Fruit fly (Drosophila melanogaster) whole organism, embryonic: ENCODE measurements around the gene His3.3B.
A peak's percentile ranks its signal among the peaks of the same experiment; 100 is the strongest.

Experiments used
- Atf-2 ChIP-seq: fragments of 200-800 bp; sonication (Bioruptor generic); optimal IDR thresholded peaks from 2 replicates; lab custom pipeline; 2016; ENCODE audit warnings: missing biosample characterization, missing genetic modification characterization
- CG10543 ChIP-seq: fragments of 200-800 bp; sonication (Bioruptor generic); optimal IDR thresholded peaks from 3 replicates; lab custom pipeline; 2017; ENCODE audit warnings: missing biosample characterization, mild to moderate bottlenecking, missing genetic modification characterization, moderate library complexity
- CG11456 ChIP-seq: fragments of 200-800 bp; sonication (Bioruptor generic); IDR thresholded peaks from 3 replicates; pipeline ENCODE4 v1.3.6; 2022; ENCODE audit warnings: missing biosample characterization, missing genetic modification characterization
- CG11696 ChIP-seq: fragments of 200-800 bp; sonication (Bioruptor generic); IDR thresholded peaks from 2 replicates; pipeline ENCODE4 v1.3.6; 2022; ENCODE audit warnings: missing biosample characterization, missing genetic modification characterization
- CG12769 ChIP-seq: fragments of 200-800 bp; sonication (Bioruptor generic); optimal IDR thresholded peaks from 2 replicates; lab custom pipeline; 2019; ENCODE audit warnings: missing biosample characterization, mild to moderate bottlenecking, missing genetic modification characterization, moderate library complexity
- CG13296 ChIP-seq: fragments of 200-800 bp; sonication (Bioruptor generic); optimal IDR thresholded peaks from 3 replicates; lab custom pipeline; 2018; ENCODE audit warnings: missing biosample characterization, mild to moderate bottlenecking, missing genetic modification characterization
- CG13424 ChIP-seq: fragments of 200-800 bp; sonication (Bioruptor generic); optimal IDR thresholded peaks from 2 replicates; lab custom pipeline; 2019; ENCODE audit warnings: missing biosample characterization, mild to moderate bottlenecking, missing genetic modification characterization, moderate library complexity
- CG13894 ChIP-seq: fragments of 200-800 bp; sonication (Bioruptor generic); optimal IDR thresholded peaks from 3 replicates; lab custom pipeline; 2018; ENCODE audit warnings: missing biosample characterization, mild to moderate bottlenecking, missing genetic modification characterization, moderate library complexity
- CG17568 ChIP-seq: fragments of 200-800 bp; sonication (Bioruptor generic); optimal IDR thresholded peaks from 2 replicates; lab custom pipeline; 2018; ENCODE audit warnings: missing biosample characterization, mild to moderate bottlenecking, missing genetic modification characterization, moderate library complexity
- CG2129 ChIP-seq: fragments of 200-800 bp; sonication (Bioruptor generic); IDR thresholded peaks from 2 replicates; pipeline ENCODE4 v1.3.6; 2022; ENCODE audit warnings: missing biosample characterization, missing genetic modification characterization; ENCODE audit not compliant: partially characterized antibody
- CG31224 ChIP-seq: fragments of 200-800 bp; sonication (Bioruptor generic); IDR thresholded peaks from 2 replicates; pipeline ENCODE4 v1.3.6; 2022; ENCODE audit warnings: missing biosample characterization, missing genetic modification characterization
- CG31365 ChIP-seq: fragments of 200-800 bp; sonication (Bioruptor generic); optimal IDR thresholded peaks from 2 replicates; lab custom pipeline; 2018; ENCODE audit warnings: missing biosample characterization, mild to moderate bottlenecking, missing genetic modification characterization
- CG3838 ChIP-seq: fragments of 200-800 bp; sonication (Bioruptor generic); optimal IDR thresholded peaks from 3 replicates; lab custom pipeline; 2016; ENCODE audit warnings: missing biosample characterization, missing genetic modification characterization
- CG4328 ChIP-seq: fragments of 200-800 bp; sonication (Bioruptor generic); optimal IDR thresholded peaks from 3 replicates; lab custom pipeline; 2017; ENCODE audit warnings: missing biosample characterization, missing genetic modification reagents, missing genetic modification characterization
- CG7372 ChIP-seq: fragments of 200-800 bp; sonication (Bioruptor generic); IDR thresholded peaks from 2 replicates; pipeline ENCODE4 v1.3.6; 2022; ENCODE audit warnings: missing biosample characterization, missing genetic modification characterization
- CG7839 ChIP-seq: fragments of 200-800 bp; sonication (Bioruptor generic); optimal IDR thresholded peaks from 3 replicates; lab custom pipeline; 2018; ENCODE audit warnings: missing biosample characterization, mild to moderate bottlenecking, missing genetic modification characterization, moderate library complexity
- CG8388 ChIP-seq: fragments of 200-800 bp; sonication (Bioruptor generic); optimal IDR thresholded peaks from 2 replicates; lab custom pipeline; 2019; ENCODE audit warnings: missing biosample characterization, mild to moderate bottlenecking, missing genetic modification characterization, moderate library complexity
- CG8924 ChIP-seq: fragments of 200-800 bp; optimal IDR thresholded peaks from 3 replicates; lab custom pipeline; 2019; ENCODE audit warnings: missing biosample characterization, mild to moderate bottlenecking, missing genetic modification characterization, moderate library complexity
- CG8944 ChIP-seq: fragments of 200-800 bp; sonication (Bioruptor generic); optimal IDR thresholded peaks from 3 replicates; lab custom pipeline; 2016; ENCODE audit warnings: missing biosample characterization, missing genetic modification characterization
- CTCF ChIP-seq: fragments of 200-800 bp; sonication (Bioruptor generic); optimal IDR thresholded peaks from 2 replicates; lab custom pipeline; 2017; ENCODE audit warnings: missing biosample characterization, mild to moderate bottlenecking, missing genetic modification characterization, moderate library complexity
- Camta ChIP-seq: fragments of 200-800 bp; sonication (Bioruptor generic); optimal IDR thresholded peaks from 2 replicates; lab custom pipeline; 2016; ENCODE audit warnings: missing biosample characterization, missing genetic modification characterization
- E2f2 ChIP-seq: fragments of 200-800 bp; sonication (Bioruptor generic); IDR thresholded peaks from 2 replicates; pipeline ENCODE4 v1.3.6; 2022; ENCODE audit warnings: missing biosample characterization, missing genetic modification characterization
- H2.0 ChIP-seq: fragments of 200-800 bp; sonication (Bioruptor generic); IDR thresholded peaks from 2 replicates; pipeline ENCODE4 v1.3.6; 2022; ENCODE audit warnings: missing biosample characterization, missing genetic modification characterization
- Kr ChIP-seq: fragments of 200-800 bp; sonication (Bioruptor generic); optimal IDR thresholded peaks from 2 replicates; lab custom pipeline; 2017; ENCODE audit warnings: missing biosample characterization, mild to moderate bottlenecking, missing genetic modification characterization
- Mad ChIP-seq: fragments of 200-800 bp; sonication (Bioruptor generic); optimal IDR thresholded peaks from 2 replicates; lab custom pipeline; 2016; ENCODE audit warnings: missing biosample characterization, missing genetic modification characterization
- Myb ChIP-seq: fragments of 200-800 bp; sonication (Bioruptor generic); optimal IDR thresholded peaks from 2 replicates; lab custom pipeline; 2016; ENCODE audit warnings: missing biosample characterization, missing genetic modification characterization
- Oaz ChIP-seq: fragments of 200-800 bp; sonication (Bioruptor generic); IDR thresholded peaks from 2 replicates; pipeline ENCODE4 v1.3.6; 2022; ENCODE audit warnings: missing biosample characterization, missing genetic modification characterization
- Oli ChIP-seq: fragments of 200-800 bp; sonication (Bioruptor generic); optimal IDR thresholded peaks from 2 replicates; lab custom pipeline; 2018; ENCODE audit warnings: missing biosample characterization, mild to moderate bottlenecking, missing genetic modification characterization, moderate library complexity
- Opbp ChIP-seq: fragments of 200-800 bp; sonication (Bioruptor generic); IDR thresholded peaks from 3 replicates; pipeline ENCODE4 v1.3.6; 2022; ENCODE audit warnings: missing biosample characterization, missing genetic modification characterization; ENCODE audit not compliant: partially characterized antibody
- al ChIP-seq: fragments of 200-800 bp; sonication (Bioruptor generic); IDR thresholded peaks from 2 replicates; pipeline ENCODE4 v1.3.6; 2022; ENCODE audit warnings: missing biosample characterization, missing genetic modification characterization
- chm ChIP-seq: fragments of 200-800 bp; sonication (Bioruptor generic); IDR thresholded peaks from 2 replicates; pipeline ENCODE4 v1.3.6; 2022; ENCODE audit warnings: missing biosample characterization, missing genetic modification characterization
- corto ChIP-seq: fragments of 200-800 bp; sonication (Bioruptor generic); optimal IDR thresholded peaks from 2 replicates; lab custom pipeline; 2016; ENCODE audit warnings: missing biosample characterization, mild to moderate bottlenecking, missing genetic modification characterization, moderate library complexity
- crc ChIP-seq: fragments of 200-800 bp; sonication (Bioruptor generic); optimal IDR thresholded peaks from 2 replicates; lab custom pipeline; 2016; ENCODE audit warnings: missing biosample characterization, missing genetic modification characterization
- cwo ChIP-seq: fragments of 200-800 bp; sonication (Bioruptor generic); optimal IDR thresholded peaks from 3 replicates; lab custom pipeline; 2017; ENCODE audit warnings: missing biosample characterization, missing genetic modification characterization, mild to moderate bottlenecking, moderate library complexity, missing genetic modification reagents
- dati ChIP-seq: fragments of 200-800 bp; sonication (Bioruptor generic); IDR thresholded peaks from 2 replicates; pipeline ENCODE4 v1.3.6; 2022; ENCODE audit warnings: missing biosample characterization, missing genetic modification characterization
- esg ChIP-seq: fragments of 200-800 bp; sonication (Bioruptor generic); conservative IDR thresholded peaks from 2 replicates; pipeline ENCODE4 v1.3.6; 2022; ENCODE audit warnings: missing biosample characterization, missing genetic modification characterization
- hth ChIP-seq: fragments of >200 bp; optimal IDR thresholded peaks from 2 replicates; lab custom pipeline; 2017; ENCODE audit warnings: inconsistent platforms
- mam ChIP-seq: fragments of 200-800 bp; sonication (Bioruptor generic); optimal IDR thresholded peaks from 3 replicates; lab custom pipeline; 2016; ENCODE audit warnings: missing biosample characterization, missing genetic modification characterization
- otp ChIP-seq: fragments of 200-800 bp; sonication (Bioruptor generic); IDR thresholded peaks from 3 replicates; pipeline ENCODE4, ENCODE4 v1.3.6; 2022; ENCODE audit warnings: missing biosample characterization, missing genetic modification characterization
- pan ChIP-seq, 4 experiments: fragments of >200 bp in 3 of 4; fragments of 200-800 bp in 1 of 4; sonication (Bioruptor generic) in 1 of 4; optimal IDR thresholded peaks in 3 of 4; IDR thresholded peaks in 1 of 4; 2 replicates each; pipeline versions ENCODE4 v1.3.6 to Lab custom; 2017 to 2022; ENCODE audit warnings: missing biosample characterization in 2 of 4, missing genetic modification characterization in 2 of 4, mixed read lengths in 1 of 4
- peb ChIP-seq: fragments of 200-800 bp; sonication (Bioruptor generic); IDR thresholded peaks from 2 replicates; pipeline ENCODE4 v1.3.6; 2022; ENCODE audit warnings: missing biosample characterization, missing genetic modification characterization
- pfk ChIP-seq: fragments of 200-800 bp; sonication (Bioruptor generic); optimal IDR thresholded peaks from 2 replicates; lab custom pipeline; 2018; ENCODE audit warnings: missing biosample characterization, mild to moderate bottlenecking, missing genetic modification characterization, moderate library complexity
- prd ChIP-seq, 3 experiments: fragments of >200 bp in 2 of 3; fragments of 200-800 bp in 1 of 3; sonication (Bioruptor generic) in 1 of 3; optimal IDR thresholded peaks in 2 of 3; IDR thresholded peaks in 1 of 3; 2 replicates in 2 of 3; 3 replicates in 1 of 3; pipeline versions ENCODE4 v1.3.6 to Lab custom; 2017 to 2022; ENCODE audit warnings: missing biosample characterization in 1 of 3, missing genetic modification characterization in 1 of 3
- pum ChIP-seq: fragments of 200-800 bp; sonication (Bioruptor generic); optimal IDR thresholded peaks from 2 replicates; lab custom pipeline; 2016; ENCODE audit warnings: missing biosample characterization, missing genetic modification characterization
- pzg ChIP-seq: fragments of 200-800 bp; sonication (Bioruptor generic); optimal IDR thresholded peaks from 3 replicates; lab custom pipeline; 2018; ENCODE audit warnings: missing biosample characterization, mild to moderate bottlenecking, missing genetic modification characterization, moderate library complexity
- repo ChIP-seq: fragments of 200-800 bp; sonication (Bioruptor generic); optimal IDR thresholded peaks from 2 replicates; lab custom pipeline; 2016; ENCODE audit warnings: missing biosample characterization, missing genetic modification characterization
- sens ChIP-seq: fragments of 200-800 bp; sonication (Bioruptor generic); peaks from one replicate; lab custom pipeline; 2016; ENCODE audit warnings: missing biosample characterization, missing genetic modification characterization
- slp2 ChIP-seq: fragments of 200-800 bp; sonication (Bioruptor generic); optimal IDR thresholded peaks from 2 replicates; lab custom pipeline; 2016; ENCODE audit warnings: missing biosample characterization, missing genetic modification characterization
- sna ChIP-seq: fragments of 200-800 bp; sonication (Bioruptor generic); IDR thresholded peaks from 2 replicates; pipeline ENCODE4 v1.3.6; 2022; ENCODE audit warnings: missing biosample characterization, missing genetic modification characterization; ENCODE audit not compliant: partially characterized antibody
- tx ChIP-seq: fragments of 200-800 bp; sonication (Bioruptor generic); optimal IDR thresholded peaks from 2 replicates; lab custom pipeline; 2016; ENCODE audit warnings: missing biosample characterization, missing genetic modification characterization

His3.3B gene

dm6 chrX:9118961-9119633 lies 37.4 kb downstream of the His3.3B start (continued):
- peak; percentile 90 for TF ChIP-seq sens
- no peak for TF ChIP-seq CG8944 (GFP tag; lab: Kevin White, UChicago)
- no peak for TF ChIP-seq corto (GFP tag; lab: Kevin White, UChicago)
- TF ChIP-seq Opbp (GFP tag; lab: Robert Waterston, UW): no peak
- no peak for TF ChIP-seq CG8924 (tag; lab: Kevin White, UChicago)
- no peak for TF ChIP-seq Myb (GFP tag; lab: Kevin White, UChicago)
- TF ChIP-seq Mad (GFP tag; lab: Kevin White, UChicago): no peak
- TF ChIP-seq CG4328 (GFP tag; lab: Kevin White, UChicago): no peak
- 0 out of 2 replicates have a peak, but pooled peaks have one; percentile 30 for TF ChIP-seq chm (GFP tag; lab: Robert Waterston, UW)
- TF ChIP-seq H2.0: no peak
- no peak for TF ChIP-seq tx (GFP tag; lab: Kevin White, UChicago)
- no peak for TF ChIP-seq CG8388 (GFP tag; lab: Kevin White, UChicago)
- TF ChIP-seq al (GFP tag; lab: Robert Waterston, UW): no peak
- no peak for TF ChIP-seq pzg (GFP tag; lab: Kevin White, UChicago)
- TF ChIP-seq esg (GFP tag; lab: Robert Waterston, UW): 0 out of 2 replicates have a peak, but pooled peaks have one; percentile 9
- TF ChIP-seq pfk (GFP tag; lab: Kevin White, UChicago): no peak
- no peak for TF ChIP-seq Oaz
- no peak for TF ChIP-seq CG17568 (GFP tag; lab: Kevin White, UChicago)
- no peak for TF ChIP-seq mam (GFP tag; lab: Kevin White, UChicago)
- no peak for TF ChIP-seq CG10543 (GFP tag; lab: Kevin White, UChicago)
- TF ChIP-seq CG7839: peak; percentile 65
- peak; percentile 37 for TF ChIP-seq CG13424
- TF ChIP-seq CG31224 (GFP tag; lab: Robert Waterston, UW): no peak
- peak; percentile 20 for TF ChIP-seq slp2 (GFP tag; lab: Kevin White, UChicago)
- TF ChIP-seq Atf-2: no peak
- no peak for TF ChIP-seq pan (optimal IDR thresholded peaks at IDR 0.05; lab: Kevin White, UChicago)
- no peak for TF ChIP-seq pan (GFP tag; optimal IDR thresholded peaks at IDR 0.05 in 1 of 2, IDR thresholded peaks at IDR 0.05 in 1 of 2)
- TF ChIP-seq repo (GFP tag; lab: Kevin White, UChicago): no peak
- TF ChIP-seq dati (GFP tag; lab: Robert Waterston, UW): no peak
- TF ChIP-seq crc: no peak
- TF ChIP-seq CG12769 (tag; lab: Kevin White, UChicago): no peak
- no peak for TF ChIP-seq otp (GFP tag; lab: Robert Waterston, UW)
- TF ChIP-seq CG2129 (GFP tag; lab: Robert Waterston, UW): no peak
- no peak for TF ChIP-seq CG13894 (tag; lab: Kevin White, UChicago)
- TF ChIP-seq sna (GFP tag; lab: Robert Waterston, UW): no peak
- TF ChIP-seq CG7372 (GFP tag; lab: Robert Waterston, UW): no peak
- TF ChIP-seq CTCF (GFP tag; lab: Kevin White, UChicago): no peak
- TF ChIP-seq Camta (GFP tag; lab: Kevin White, UChicago): peak; percentile 38
- no peak for TF ChIP-seq E2f2 (GFP tag; lab: Robert Waterston, UW)
- no peak for TF ChIP-seq CG3838 (GFP tag; lab: Kevin White, UChicago)
- no peak for TF ChIP-seq peb (GFP tag; lab: Robert Waterston, UW)
- no peak for TF ChIP-seq Kr (GFP tag; lab: Kevin White, UChicago)
- TF ChIP-seq CG13296: peak; percentile 46
- TF ChIP-seq CG11456 (GFP tag; lab: Robert Waterston, UW): no peak
- peak; percentile 28 for TF ChIP-seq cwo
- TF ChIP-seq Oli (tag; lab: Kevin White, UChicago): no peak
- TF ChIP-seq CG31365 (tag; lab: Kevin White, UChicago): no peak
- no peak for TF ChIP-seq prd (optimal IDR thresholded peaks at IDR 0.05; lab: Kevin White, UChicago)
- TF ChIP-seq prd (GFP tag; IDR thresholded peaks at IDR 0.05; lab: Robert Waterston, UW): peak; percentile 27; the same call in 2 of the 3 replicates
- TF ChIP-seq CG11696: no peak
- TF ChIP-seq pum: no peak
- no peak for TF ChIP-seq hth (lab: Kevin White, UChicago)
